Fruit fly (Drosophila melanogaster): ENCODE measurements around the gene sba.

DNA sequence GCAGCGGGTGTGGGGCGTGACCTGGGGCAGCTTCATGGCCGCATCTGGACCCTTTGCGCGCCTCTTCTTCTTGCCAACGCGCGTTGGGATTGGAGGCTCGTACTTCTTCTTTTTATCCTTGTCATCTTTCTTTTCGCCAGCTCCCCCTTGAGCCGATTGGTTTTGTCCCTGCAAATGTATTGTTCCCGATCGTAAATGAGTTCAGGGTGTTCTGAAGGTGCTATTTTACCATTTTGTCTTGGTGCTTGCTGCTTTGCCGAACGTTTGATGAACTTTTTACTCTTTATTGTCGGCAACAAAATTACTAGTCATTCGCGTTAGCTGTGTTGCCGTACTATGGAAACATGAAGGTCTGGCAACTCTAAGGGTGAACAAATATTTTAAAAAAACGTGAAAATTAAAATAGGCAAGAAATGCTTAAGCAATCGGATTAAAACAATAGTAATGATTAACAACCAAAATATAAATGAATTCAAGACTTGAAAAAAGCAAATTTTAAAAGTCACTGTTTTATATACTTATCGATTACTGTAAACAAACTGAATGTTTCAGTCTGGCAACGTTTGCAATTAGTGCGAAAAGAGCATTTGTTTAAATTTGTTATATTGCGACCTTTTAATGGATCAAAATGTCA is 8.4 kb upstream of the sba start, which contains the start of the genes Rpt2 and CG13599:
- TF ChIP-seq Clk (GFP tag; optimal IDR thresholded peaks at IDR 0.05) (no peak), kay (GFP tag; ENCODE audit: borderline replicate concordance) (no peak), toe (GFP tag; optimal IDR thresholded peaks at IDR 0.05) (no peak)

Data from whole organism, adult.